Worm (Caenorhabditis elegans) whole organism, young adult: Measurements from ENCODE around the gene T08B6.9.

Experiments
- B0336.3 ChIP-seq: fragments of 200-800 bp; sonication (Bioruptor generic); IDR thresholded peaks from 2 replicates; pipeline ENCODE4 v1.3.6; 2022; ENCODE audit warnings: missing genetic modification characterization, missing compliant biosample characterization
- D2030.7 ChIP-seq: fragments of 200-800 bp; sonication (Bioruptor generic); IDR thresholded peaks from 2 replicates; pipeline ENCODE4 v1.3.6; 2022; ENCODE audit warnings: missing genetic modification reagents, missing genetic modification characterization, missing compliant biosample characterization
- F10E7.11 ChIP-seq: sonication (generic microtip); optimal IDR thresholded peaks from 2 replicates; lab custom pipeline; 2017; ENCODE audit warnings: mild to moderate bottlenecking, missing genetic modification characterization, moderate library complexity, missing compliant biosample characterization
- F22D6.2 ChIP-seq: sonication (generic microtip); optimal IDR thresholded peaks from 2 replicates; lab custom pipeline; 2016; ENCODE audit warnings: mild to moderate bottlenecking, missing genetic modification characterization, missing compliant biosample characterization
- F33H1.4 ChIP-seq: fragments of 200-800 bp; sonication (Bioruptor generic); IDR thresholded peaks from 2 replicates; pipeline ENCODE4 v1.3.6; 2022; ENCODE audit warnings: missing genetic modification reagents, missing genetic modification characterization, missing compliant biosample characterization
- F37B4.10 ChIP-seq: fragments of 200-800 bp; sonication (Bioruptor generic); IDR thresholded peaks from 2 replicates; pipeline ENCODE4 v1.3.6; 2022; ENCODE audit warnings: missing genetic modification characterization, missing compliant biosample characterization
- F49E8.2 ChIP-seq: sonication (generic microtip); optimal IDR thresholded peaks from 3 replicates; lab custom pipeline; 2017; ENCODE audit warnings: missing genetic modification characterization, mild to moderate bottlenecking, missing compliant biosample characterization, antibody characterized with exemption, moderate library complexity; ENCODE audit not compliant: insufficient read depth
- F52B5.7 ChIP-seq: sonication (generic microtip); optimal IDR thresholded peaks from 2 replicates; lab custom pipeline; 2016; ENCODE audit warnings: mild to moderate bottlenecking, missing genetic modification characterization, missing compliant biosample characterization
- F55B11.4 ChIP-seq: sonication (generic microtip); optimal IDR thresholded peaks from 2 replicates; lab custom pipeline; 2016; ENCODE audit warnings: missing compliant biosample characterization, missing genetic modification characterization, borderline replicate concordance; ENCODE audit not compliant: insufficient read depth
- F57C9.4 ChIP-seq: sonication (generic microtip); optimal IDR thresholded peaks from 2 replicates; lab custom pipeline; 2017; ENCODE audit warnings: mild to moderate bottlenecking, missing genetic modification characterization, missing compliant biosample characterization
- K11D2.4 ChIP-seq: fragments of 200-800 bp; sonication (Bioruptor generic); IDR thresholded peaks from 2 replicates; pipeline ENCODE4 v1.3.6; 2022; ENCODE audit warnings: missing genetic modification reagents, missing genetic modification characterization, missing compliant biosample characterization
- K12H6.12 ChIP-seq: fragments of 200-800 bp; sonication (Bioruptor generic); optimal IDR thresholded peaks from 2 replicates; lab custom pipeline; 2018; ENCODE audit warnings: mild to moderate bottlenecking, missing genetic modification characterization, missing compliant biosample characterization
- T07F8.4 ChIP-seq: sonication (generic microtip); optimal IDR thresholded peaks from 2 replicates; lab custom pipeline; 2016; ENCODE audit warnings: mild to moderate bottlenecking, missing genetic modification characterization, moderate library complexity, missing compliant biosample characterization
- Y79H2A.3 ChIP-seq: fragments of 200-800 bp; sonication (Bioruptor generic); conservative IDR thresholded peaks from 2 replicates; pipeline ENCODE4 v1.3.6; 2022; ENCODE audit warnings: missing genetic modification reagents, missing genetic modification characterization, missing compliant biosample characterization
- Y95B8A.8 ChIP-seq: fragments of 200-800 bp; sonication (Bioruptor generic); IDR thresholded peaks from 2 replicates; pipeline ENCODE4 v1.3.6; 2022; ENCODE audit warnings: missing genetic modification reagents, missing genetic modification characterization, missing compliant biosample characterization
- atf-7 ChIP-seq: sonication (generic microtip); optimal IDR thresholded peaks from 2 replicates; lab custom pipeline; 2017; ENCODE audit warnings: mild to moderate bottlenecking, missing genetic modification characterization, missing compliant biosample characterization
- attf-5 ChIP-seq: fragments of 200-800 bp; sonication (Bioruptor generic); optimal IDR thresholded peaks from 2 replicates; lab custom pipeline; 2018; ENCODE audit warnings: mild to moderate bottlenecking, missing genetic modification characterization, missing compliant biosample characterization
- attf-6 ChIP-seq: fragments of 200-800 bp; sonication (Bioruptor generic); IDR thresholded peaks from 2 replicates; pipeline ENCODE4 v1.3.6; 2022; ENCODE audit warnings: missing genetic modification reagents, missing genetic modification characterization, missing compliant biosample characterization
- bed-1 ChIP-seq: fragments of 200-800 bp; sonication (Bioruptor generic); IDR thresholded peaks from 2 replicates; pipeline ENCODE4 v1.3.6; 2022; ENCODE audit warnings: missing genetic modification reagents, missing genetic modification characterization, missing compliant biosample characterization
- ceh-100 ChIP-seq: fragments of 200-800 bp; sonication (Bioruptor generic); IDR thresholded peaks from 2 replicates; pipeline ENCODE4 v1.3.6; 2022; ENCODE audit warnings: missing genetic modification reagents, missing genetic modification characterization, missing compliant biosample characterization
- ceh-40 ChIP-seq: fragments of 200-800 bp; sonication (Bioruptor generic); IDR thresholded peaks from 2 replicates; pipeline ENCODE4 v1.3.6; 2022; ENCODE audit warnings: missing genetic modification characterization, missing compliant biosample characterization
- ceh-91 ChIP-seq: fragments of 200-800 bp; sonication (Bioruptor generic); IDR thresholded peaks from 2 replicates; pipeline ENCODE4 v1.3.6; 2022; ENCODE audit warnings: missing genetic modification reagents, missing genetic modification characterization, missing compliant biosample characterization
- chd-7 ChIP-seq: sonication (generic microtip); optimal IDR thresholded peaks from 2 replicates; lab custom pipeline; 2016; ENCODE audit warnings: mild to moderate bottlenecking, missing genetic modification characterization, moderate library complexity, missing compliant biosample characterization
- fkh-3 ChIP-seq: sonication (generic microtip); optimal IDR thresholded peaks from 2 replicates; lab custom pipeline; 2016; ENCODE audit warnings: mild to moderate bottlenecking, missing genetic modification characterization, missing compliant biosample characterization
- him-1 ChIP-seq: sonication (generic microtip); optimal IDR thresholded peaks from 2 replicates; lab custom pipeline; 2016; ENCODE audit warnings: missing genotype, missing genetic modification reagents, missing genetic modification characterization, missing compliant biosample characterization
- hlh-12 ChIP-seq: sonication (generic microtip); optimal IDR thresholded peaks from 2 replicates; lab custom pipeline; 2016; ENCODE audit warnings: missing genetic modification characterization, missing compliant biosample characterization
- hlh-26 ChIP-seq: fragments of 200-800 bp; sonication (Bioruptor generic); conservative IDR thresholded peaks from 2 replicates; pipeline ENCODE4 v1.3.6; 2022; ENCODE audit warnings: missing genetic modification reagents, missing genetic modification characterization, missing compliant biosample characterization
- hmg-1.2 ChIP-seq: fragments of 200-800 bp; sonication (Bioruptor generic); IDR thresholded peaks from 2 replicates; pipeline ENCODE4 v1.3.6; 2022; ENCODE audit warnings: missing genetic modification reagents, missing genetic modification characterization, missing compliant biosample characterization
- hsf-1 ChIP-seq: fragments of 200-800 bp; sonication (Bioruptor generic); IDR thresholded peaks from 2 replicates; pipeline ENCODE4 v1.3.6; 2022; ENCODE audit warnings: missing genetic modification reagents, missing genetic modification characterization, missing compliant biosample characterization
- let-607 ChIP-seq, 2 experiments: fragments of 200-800 bp in 1 of 2; sonication (Bioruptor generic) in 1 of 2; sonication (generic microtip) in 1 of 2; optimal IDR thresholded peaks; 2 replicates each; lab custom pipeline; 2016 to 2018; ENCODE audit warnings: mild to moderate bottlenecking in 2 of 2, missing compliant biosample characterization in 2 of 2, missing genetic modification characterization in 2 of 2, moderate library complexity in 2 of 2, missing genotype in 1 of 2
- lin-40 ChIP-seq: sonication (generic microtip); optimal IDR thresholded peaks from 2 replicates; lab custom pipeline; 2016; ENCODE audit warnings: missing genetic modification characterization, mild to moderate bottlenecking, missing compliant biosample characterization, missing genotype, missing genetic modification reagents
- lir-1 ChIP-seq: fragments of 200-800 bp; sonication (Bioruptor generic); conservative IDR thresholded peaks from 2 replicates; pipeline ENCODE4 v1.3.6; 2022; ENCODE audit warnings: missing genetic modification reagents, missing genetic modification characterization, missing compliant biosample characterization
- mes-4 ChIP-seq: sonication (generic microtip); optimal IDR thresholded peaks from 2 replicates; lab custom pipeline; 2016; ENCODE audit warnings: missing genotype, missing genetic modification characterization, missing compliant biosample characterization
- mxl-1 ChIP-seq: sonication (generic microtip); optimal IDR thresholded peaks from 2 replicates; lab custom pipeline; 2016; ENCODE audit warnings: missing genetic modification characterization, missing compliant biosample characterization
- nhr-120 ChIP-seq: fragments of 200-800 bp; sonication (Bioruptor generic); IDR thresholded peaks from 2 replicates; pipeline ENCODE4 v1.3.6; 2022; ENCODE audit warnings: missing genetic modification characterization, missing compliant biosample characterization
- nhr-90 ChIP-seq: sonication (generic microtip); optimal IDR thresholded peaks from 2 replicates; lab custom pipeline; 2016; ENCODE audit warnings: missing genotype, mild to moderate bottlenecking, missing genetic modification characterization, missing compliant biosample characterization
- pha-4 ChIP-seq: fragments of 150-350 bp; sonication (generic microtip); optimal IDR thresholded peaks from 2 replicates; lab custom pipeline; 2014; ENCODE audit warnings: missing biosample characterization, missing genetic modification reagents, missing genetic modification characterization
- repo-1 ChIP-seq: sonication (generic microtip); optimal IDR thresholded peaks from 2 replicates; lab custom pipeline; 2017; ENCODE audit warnings: mild to moderate bottlenecking, missing genetic modification characterization, missing compliant biosample characterization
- sdz-38 ChIP-seq: sonication (generic microtip); optimal IDR thresholded peaks from 2 replicates; lab custom pipeline; 2016; ENCODE audit warnings: missing genotype, missing genetic modification characterization, missing compliant biosample characterization
- snpc-4 ChIP-seq, 5 experiments: fragments of 150-350 bp in 1 of 5; sonication (generic microtip) in 4 of 5; optimal IDR thresholded peaks; 2 replicates each; lab custom pipeline; 2014 to 2018; ENCODE audit warnings: missing genetic modification characterization in 5 of 5, missing biosample characterization in 3 of 5, antibody characterized with exemption in 2 of 5, mild to moderate bottlenecking in 2 of 5, missing compliant biosample characterization in 2 of 5, missing genotype in 2 of 5, moderate library complexity in 2 of 5, missing genetic modification reagents in 1 of 5
- somi-1 ChIP-seq: fragments of 200-800 bp; sonication (Bioruptor generic); optimal IDR thresholded peaks from 2 replicates; lab custom pipeline; 2018; ENCODE audit warnings: mild to moderate bottlenecking, missing genetic modification characterization, missing compliant biosample characterization
- tlf-1 ChIP-seq: fragments of 200-800 bp; sonication (Bioruptor generic); optimal IDR thresholded peaks from 2 replicates; lab custom pipeline; 2018; ENCODE audit warnings: mild to moderate bottlenecking, missing genetic modification characterization, missing compliant biosample characterization
- unc-130 ChIP-seq: sonication (generic microtip); optimal IDR thresholded peaks from 2 replicates; lab custom pipeline; 2016; ENCODE audit warnings: missing genetic modification reagents, missing genetic modification characterization, missing compliant biosample characterization
- xnd-1 ChIP-seq: sonication (generic microtip); optimal IDR thresholded peaks from 2 replicates; lab custom pipeline; 2016; ENCODE audit warnings: missing genotype, missing genetic modification reagents, missing genetic modification characterization, missing compliant biosample characterization
- zim-3 ChIP-seq: sonication (generic microtip); optimal IDR thresholded peaks from 2 replicates; lab custom pipeline; 2017; ENCODE audit warnings: mild to moderate bottlenecking, missing genetic modification characterization, moderate library complexity, missing compliant biosample characterization
- ztf-22 ChIP-seq: fragments of 200-800 bp; sonication (Bioruptor generic); optimal IDR thresholded peaks from 2 replicates; lab custom pipeline; 2018; ENCODE audit warnings: mild to moderate bottlenecking, missing genetic modification characterization, moderate library complexity, missing compliant biosample characterization
- ztf-25 ChIP-seq: fragments of 200-800 bp; sonication (Bioruptor generic); IDR thresholded peaks from 2 replicates; pipeline ENCODE4 v1.3.6; 2022; ENCODE audit warnings: missing genetic modification reagents, missing genetic modification characterization, missing compliant biosample characterization
- ztf-6 ChIP-seq: fragments of 200-800 bp; sonication (Bioruptor generic); IDR thresholded peaks from 2 replicates; pipeline ENCODE4 v1.3.6; 2022; ENCODE audit warnings: missing genetic modification reagents, missing genetic modification characterization, missing compliant biosample characterization

T08B6.9 gene

DNA sequence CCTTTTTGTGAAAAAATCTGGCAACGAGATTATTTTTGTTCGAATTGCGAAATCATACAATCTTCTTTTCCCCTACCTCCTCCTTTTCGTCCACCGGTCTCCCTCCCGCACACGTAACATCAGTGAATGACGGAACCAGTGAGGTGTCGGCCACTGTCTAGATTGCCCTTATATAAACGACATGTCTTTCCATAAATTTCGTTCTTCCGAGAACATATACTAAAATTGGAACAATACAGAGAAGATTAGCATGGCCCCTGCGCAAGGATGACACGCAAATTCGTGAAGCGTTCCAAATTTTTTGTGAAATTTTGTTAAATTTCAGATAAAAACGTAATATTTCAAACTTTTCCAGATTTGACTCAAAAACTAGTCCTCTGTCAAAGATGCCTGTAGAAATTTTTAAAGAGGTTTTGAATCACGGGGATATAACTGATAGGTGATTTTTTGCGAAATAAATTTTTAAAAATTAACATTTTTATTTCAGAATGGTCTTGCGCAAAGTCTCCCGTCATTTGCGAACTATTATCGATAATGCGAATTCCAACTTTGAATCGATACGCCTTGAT lies 40.2 kb downstream of the T08B6.9 start (continued):
- no peak for TF ChIP-seq attf-5 (GFP tag; lab: Kevin White, UChicago)
- peak; percentile 46 for TF ChIP-seq F33H1.4 (GFP tag; lab: Robert Waterston, UW)
- no peak for TF ChIP-seq K12H6.12 (tag; lab: Kevin White, UChicago)
- TF ChIP-seq pha-4 (tag; lab: Kevin White, UChicago), result no peak
- TF ChIP-seq atf-7, result no peak
- no peak for TF ChIP-seq K11D2.4
- TF ChIP-seq hlh-26 (GFP tag; lab: Robert Waterston, UW), result no peak
- no peak; the same call in 1 of the 2 replicates for TF ChIP-seq D2030.7 (GFP tag; lab: Robert Waterston, UW)
- no peak for TF ChIP-seq ceh-91 (GFP tag; lab: Robert Waterston, UW)
- peak; percentile 46; the same call in 1 of the 2 replicates for TF ChIP-seq ceh-100
- no peak for TF ChIP-seq Y95B8A.8 (GFP tag; lab: Robert Waterston, UW)
- no peak for TF ChIP-seq sdz-38 (tag; lab: Kevin White, UChicago)
- peak; percentile 47 for TF ChIP-seq mes-4 (tag; lab: Kevin White, UChicago)
- TF ChIP-seq F49E8.2 (tag; lab: Kevin White, UChicago), result peak; percentile 71
- no peak for TF ChIP-seq ztf-6
- TF ChIP-seq mxl-1 (tag; lab: Kevin White, UChicago), result peak; percentile 30
- peak; percentile 37 for TF ChIP-seq him-1 (tag; lab: Kevin White, UChicago)
- peak; percentile 89 for TF ChIP-seq attf-6 (GFP tag; lab: Robert Waterston, UW)
- peak; percentile 56 for TF ChIP-seq hlh-12 (tag; lab: Kevin White, UChicago)
- no peak; the same call in 1 of the 2 replicates for TF ChIP-seq hsf-1
- TF ChIP-seq repo-1 (tag; lab: Kevin White, UChicago), result no peak
- TF ChIP-seq B0336.3 (GFP tag; lab: Robert Waterston, UW), result no peak
- peak; percentile 65; the same call in 1 of the 2 replicates for TF ChIP-seq ceh-40
- TF ChIP-seq lir-1, result no peak
- TF ChIP-seq lin-40 (tag; lab: Kevin White, UChicago), result no peak
- TF ChIP-seq xnd-1 (tag; lab: Kevin White, UChicago), result no peak
- TF ChIP-seq F57C9.4, result no peak
- peak; percentile 80 for TF ChIP-seq hmg-1.2 (GFP tag; lab: Robert Waterston, UW)
- TF ChIP-seq let-607 (tag; optimal IDR thresholded peaks at IDR 0.05; lab: Kevin White, UChicago), result peak in 1 of 2 experiments; percentile 39
- no peak for TF ChIP-seq F37B4.10 (GFP tag; lab: Robert Waterston, UW)
- TF ChIP-seq unc-130 (GFP tag; lab: Kevin White, UChicago), result no peak
- peak; percentile 91 for TF ChIP-seq snpc-4 (GFP tag; optimal IDR thresholded peaks at IDR 0.05; lab: Kevin White, UChicago)
- peak; percentile 95 to 99 (median 98) for TF ChIP-seq snpc-4 (tag; optimal IDR thresholded peaks at IDR 0.05; lab: Kevin White, UChicago)
- TF ChIP-seq nhr-90 (tag; lab: Kevin White, UChicago), result peak; percentile 31
- peak; percentile 11 for TF ChIP-seq tlf-1 (GFP tag; lab: Kevin White, UChicago)
- peak; percentile 45 for TF ChIP-seq fkh-3
- TF ChIP-seq Y79H2A.3 (GFP tag; lab: Robert Waterston, UW), result no peak
- TF ChIP-seq T07F8.4 (tag; lab: Kevin White, UChicago), result peak; percentile 45
- no peak for TF ChIP-seq ztf-22 (GFP tag; lab: Kevin White, UChicago)
- 0 out of 2 replicates have a peak, but pooled peaks have one; percentile 54 for TF ChIP-seq ztf-25
- TF ChIP-seq F52B5.7 (tag; lab: Kevin White, UChicago), result no peak
- no peak for TF ChIP-seq F22D6.2 (tag; lab: Kevin White, UChicago)
- no peak for TF ChIP-seq F55B11.4 (tag; lab: Kevin White, UChicago)
- no peak for TF ChIP-seq chd-7
- no peak for TF ChIP-seq zim-3 (tag; lab: Kevin White, UChicago)
- no peak for TF ChIP-seq F10E7.11
- TF ChIP-seq somi-1 (GFP tag; lab: Kevin White, UChicago), result no peak
- TF ChIP-seq bed-1 (GFP tag; lab: Robert Waterston, UW), result no peak
- 0 out of 2 replicates have a peak, but pooled peaks have one; percentile 49 for TF ChIP-seq nhr-120 (GFP tag; lab: Robert Waterston, UW)
